Worm (Caenorhabditis elegans): ENCODE measurements around the gene pab-2.

DNA sequence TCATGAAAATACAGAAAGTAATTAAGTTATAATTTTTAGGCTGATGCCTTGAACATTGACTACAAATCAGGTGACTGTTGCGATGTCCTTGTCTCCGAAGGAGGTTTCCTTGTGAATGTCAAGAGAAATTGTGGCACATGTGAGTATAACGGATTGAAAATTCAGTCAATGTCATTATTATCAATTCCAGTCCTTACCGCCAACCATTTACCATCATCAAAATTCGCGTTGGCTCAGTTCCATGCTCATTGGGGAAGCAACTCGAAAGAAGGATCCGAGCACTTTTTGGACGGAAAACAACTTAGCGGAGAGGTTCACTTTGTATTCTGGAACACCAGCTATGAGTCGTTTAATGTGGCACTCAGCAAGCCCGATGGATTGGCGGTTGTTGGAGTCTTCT is 16.1 kb upstream of the pab-2 start:
- TF ChIP-seq W03F9.2 (tag; optimal IDR thresholded peaks at IDR 0.05) (no peak), him-1 (tag; optimal IDR thresholded peaks at IDR 0.05) (no peak), dao-5 (tag; optimal IDR thresholded peaks at IDR 0.05) (no peak)
